Worm (Caenorhabditis elegans): ENCODE measurements around the gene F25G6.9.

- no peak for TF ChIP-seq rnt-1 (tag; optimal IDR thresholded peaks at IDR 0.05)
- no peak for TF ChIP-seq unc-3 (GFP tag; conservative IDR thresholded peaks at IDR 0.05)
- no peak for TF ChIP-seq unc-3 (tag; optimal IDR thresholded peaks at IDR 0.05)
- no peak for TF ChIP-seq pha-4 (tag; optimal IDR thresholded peaks at IDR 0.05)
Observed at ce11 chrV:8555955-8556354, 13.8 kb downstream of the F25G6.9 start.
